Fruit fly (Drosophila melanogaster) whole organism, embryonic: ENCODE measurements around the gene pkaap.

Source experiments
- Atf-2 ChIP-seq: fragments of 200-800 bp; sonication (Bioruptor generic); optimal IDR thresholded peaks from 2 replicates; lab custom pipeline; 2016; ENCODE audit warnings: missing biosample characterization, missing genetic modification characterization
- BtbVII ChIP-seq: fragments of 200-800 bp; sonication (Bioruptor generic); optimal IDR thresholded peaks from 3 replicates; lab custom pipeline; 2017; ENCODE audit warnings: missing biosample characterization, mild to moderate bottlenecking, missing genetic modification characterization
- CG10366 ChIP-seq: fragments of 200-800 bp; sonication (Bioruptor generic); IDR thresholded peaks from 2 replicates; pipeline ENCODE4 v1.3.6; 2022; ENCODE audit warnings: missing biosample characterization, missing genetic modification characterization
- CG11093 ChIP-seq: fragments of 200-800 bp; sonication (Bioruptor generic); IDR thresholded peaks from 3 replicates; pipeline ENCODE4 v1.3.6; 2022; ENCODE audit warnings: missing biosample characterization, missing genetic modification characterization
- CG11456 ChIP-seq: fragments of 200-800 bp; sonication (Bioruptor generic); IDR thresholded peaks from 3 replicates; pipeline ENCODE4 v1.3.6; 2022; ENCODE audit warnings: missing biosample characterization, missing genetic modification characterization
- CG15601 ChIP-seq: fragments of 200-800 bp; sonication (Bioruptor generic); optimal IDR thresholded peaks from 3 replicates; lab custom pipeline; 2019; ENCODE audit warnings: missing biosample characterization, mild to moderate bottlenecking, missing genetic modification characterization, moderate library complexity
- CG1603 ChIP-seq: fragments of 200-800 bp; sonication (Bioruptor generic); optimal IDR thresholded peaks from 2 replicates; lab custom pipeline; 2019; ENCODE audit warnings: missing biosample characterization, mild to moderate bottlenecking, missing genetic modification characterization, moderate library complexity
- CG2120 ChIP-seq: fragments of 200-800 bp; sonication (Bioruptor generic); optimal IDR thresholded peaks from 3 replicates; lab custom pipeline; 2016; ENCODE audit warnings: missing biosample characterization, missing genetic modification characterization
- CG2199 ChIP-seq: fragments of 200-800 bp; sonication (Bioruptor generic); IDR thresholded peaks from 3 replicates; pipeline ENCODE4 v1.3.6; 2022; ENCODE audit warnings: missing biosample characterization, missing genetic modification characterization
- CG30403 ChIP-seq: fragments of 200-800 bp; sonication (Bioruptor generic); optimal IDR thresholded peaks from 3 replicates; lab custom pipeline; 2016; ENCODE audit warnings: missing biosample characterization, missing genetic modification characterization
- CG6654 ChIP-seq: fragments of 200-800 bp; sonication (Bioruptor generic); optimal IDR thresholded peaks from 2 replicates; lab custom pipeline; 2017; ENCODE audit warnings: missing biosample characterization, mild to moderate bottlenecking, missing genetic modification characterization
- CG8281 ChIP-seq: fragments of 200-800 bp; sonication (Bioruptor generic); optimal IDR thresholded peaks from 2 replicates; lab custom pipeline; 2018; ENCODE audit warnings: missing biosample characterization, mild to moderate bottlenecking, missing genetic modification characterization, moderate library complexity
- CG9437 ChIP-seq: fragments of 200-800 bp; sonication (Bioruptor generic); optimal IDR thresholded peaks from 2 replicates; lab custom pipeline; 2018; ENCODE audit warnings: missing biosample characterization, mild to moderate bottlenecking, missing genetic modification characterization
- CG9817 ChIP-seq: fragments of 200-800 bp; sonication (Bioruptor generic); optimal IDR thresholded peaks from 2 replicates; lab custom pipeline; 2018; ENCODE audit warnings: missing biosample characterization, mild to moderate bottlenecking, missing genetic modification characterization, moderate library complexity
- Deaf1 ChIP-seq: fragments of 200-800 bp; optimal IDR thresholded peaks from 3 replicates; lab custom pipeline; 2019; ENCODE audit warnings: missing biosample characterization, mild to moderate bottlenecking, missing genetic modification characterization, moderate library complexity
- Dip3 ChIP-seq: fragments of 200-800 bp; sonication (Bioruptor generic); optimal IDR thresholded peaks from 3 replicates; lab custom pipeline; 2016; ENCODE audit warnings: missing biosample characterization, missing genetic modification characterization
- Ets65A ChIP-seq: fragments of 200-800 bp; sonication (Bioruptor generic); peaks from one replicate; lab custom pipeline; 2016; ENCODE audit warnings: missing biosample characterization, missing genetic modification characterization
- H15 ChIP-seq: fragments of 200-800 bp; sonication (Bioruptor generic); IDR thresholded peaks from 3 replicates; pipeline ENCODE4 v1.3.6; 2022; ENCODE audit warnings: missing biosample characterization, missing genetic modification characterization
- HLH3B ChIP-seq: fragments of 200-800 bp; sonication (Bioruptor generic); IDR thresholded peaks from 2 replicates; pipeline ENCODE4 v1.3.6; 2022; ENCODE audit warnings: missing biosample characterization, missing genetic modification characterization
- HmgD ChIP-seq: fragments of 200-800 bp; sonication (Bioruptor generic); optimal IDR thresholded peaks from 3 replicates; lab custom pipeline; 2016; ENCODE audit warnings: missing biosample characterization, missing genetic modification characterization
- Jarid2 ChIP-seq: fragments of 200-800 bp; sonication (Bioruptor generic); optimal IDR thresholded peaks from 3 replicates; lab custom pipeline; 2017; ENCODE audit warnings: mild to moderate bottlenecking, missing biosample characterization, missing genetic modification reagents, missing genetic modification characterization
- Lhr ChIP-seq: fragments of 200-800 bp; sonication (Bioruptor generic); optimal IDR thresholded peaks from 3 replicates; lab custom pipeline; 2017; ENCODE audit warnings: mild to moderate bottlenecking, missing biosample characterization, missing genetic modification reagents, missing genetic modification characterization
- Lim3 ChIP-seq: fragments of 200-800 bp; sonication (Bioruptor generic); IDR thresholded peaks from 2 replicates; pipeline ENCODE4 v1.3.6; 2022; ENCODE audit warnings: missing biosample characterization, missing genetic modification characterization
- Max ChIP-seq: fragments of 200-800 bp; sonication (Bioruptor generic); optimal IDR thresholded peaks from 2 replicates; lab custom pipeline; 2016; ENCODE audit warnings: missing biosample characterization, mild to moderate bottlenecking, missing genetic modification characterization
- Med ChIP-seq: fragments of 200-800 bp; sonication (Bioruptor generic); peaks from one replicate; lab custom pipeline; 2016; ENCODE audit warnings: missing biosample characterization, missing genetic modification characterization, mild to moderate bottlenecking, inconsistent platforms, moderate library complexity
- Sin3A ChIP-seq: fragments of >200 bp; optimal IDR thresholded peaks from 2 replicates; lab custom pipeline; 2018
- chinmo ChIP-seq: fragments of 200-800 bp; sonication (Bioruptor generic); IDR thresholded peaks from 4 replicates; pipeline ENCODE4 v1.3.6; 2022; ENCODE audit warnings: missing biosample characterization, missing genetic modification characterization; ENCODE audit not compliant: partially characterized antibody
- ci ChIP-seq: fragments of 200-800 bp; sonication (Bioruptor generic); IDR thresholded peaks from 3 replicates; pipeline ENCODE4 v1.3.6; 2022; ENCODE audit warnings: missing biosample characterization, missing genetic modification characterization
- corto ChIP-seq: fragments of 200-800 bp; sonication (Bioruptor generic); optimal IDR thresholded peaks from 2 replicates; lab custom pipeline; 2016; ENCODE audit warnings: missing biosample characterization, mild to moderate bottlenecking, missing genetic modification characterization, moderate library complexity
- crol ChIP-seq: fragments of 200-800 bp; sonication (Bioruptor generic); IDR thresholded peaks from 2 replicates; pipeline ENCODE4 v1.3.6; 2022; ENCODE audit warnings: missing biosample characterization, missing genetic modification characterization
- cwo ChIP-seq: fragments of 200-800 bp; sonication (Bioruptor generic); optimal IDR thresholded peaks from 3 replicates; lab custom pipeline; 2017; ENCODE audit warnings: missing biosample characterization, missing genetic modification characterization, mild to moderate bottlenecking, moderate library complexity, missing genetic modification reagents
- en ChIP-seq: fragments of 200-800 bp; sonication (Bioruptor generic); optimal IDR thresholded peaks from 2 replicates; lab custom pipeline; 2016; ENCODE audit warnings: missing biosample characterization, missing genetic modification characterization
- ewg ChIP-seq: fragments of 200-800 bp; sonication (Bioruptor generic); optimal IDR thresholded peaks from 3 replicates; lab custom pipeline; 2017; ENCODE audit warnings: mild to moderate bottlenecking, missing biosample characterization, missing genetic modification reagents, missing genetic modification characterization
- knrl ChIP-seq: fragments of 200-800 bp; sonication (Bioruptor generic); IDR thresholded peaks from 3 replicates; pipeline ENCODE4 v1.3.6; 2022; ENCODE audit warnings: missing biosample characterization, missing genetic modification characterization; ENCODE audit not compliant: partially characterized antibody
- lab ChIP-seq: fragments of 200-800 bp; sonication (Bioruptor generic); optimal IDR thresholded peaks from 3 replicates; lab custom pipeline; 2017; ENCODE audit warnings: missing biosample characterization, missing genetic modification characterization, mild to moderate bottlenecking, moderate library complexity, missing genetic modification reagents
- mirr ChIP-seq: fragments of 200-800 bp; sonication (Bioruptor generic); optimal IDR thresholded peaks from 3 replicates; lab custom pipeline; 2018; ENCODE audit warnings: missing biosample characterization, mild to moderate bottlenecking, missing genetic modification characterization
- nom ChIP-seq: fragments of 200-800 bp; sonication (Bioruptor generic); optimal IDR thresholded peaks from 2 replicates; lab custom pipeline; 2017; ENCODE audit warnings: missing biosample characterization, missing genetic modification characterization, mild to moderate bottlenecking, moderate library complexity, missing genetic modification reagents
- pb ChIP-seq: fragments of 200-800 bp; sonication (Bioruptor generic); optimal IDR thresholded peaks from 3 replicates; lab custom pipeline; 2016; ENCODE audit warnings: missing biosample characterization, missing genetic modification characterization
- seq ChIP-seq: fragments of 200-800 bp; sonication (Bioruptor generic); IDR thresholded peaks from 2 replicates; pipeline ENCODE4 v1.3.6; 2022; ENCODE audit warnings: missing biosample characterization, missing genetic modification characterization
- sima ChIP-seq: fragments of 200-800 bp; sonication (Bioruptor generic); optimal IDR thresholded peaks from 2 replicates; lab custom pipeline; 2016; ENCODE audit warnings: missing biosample characterization, missing genetic modification characterization
- sqz ChIP-seq: fragments of 200-800 bp; sonication (Bioruptor generic); optimal IDR thresholded peaks from 3 replicates; lab custom pipeline; 2018; ENCODE audit warnings: missing biosample characterization, mild to moderate bottlenecking, missing genetic modification characterization
- sr ChIP-seq: fragments of 200-800 bp; sonication (Bioruptor generic); IDR thresholded peaks from 3 replicates; pipeline ENCODE4 v1.3.6; 2022; ENCODE audit warnings: missing biosample characterization, missing genetic modification characterization
- stwl ChIP-seq: fragments of 200-800 bp; sonication (Bioruptor generic); optimal IDR thresholded peaks from 3 replicates; lab custom pipeline; 2018; ENCODE audit warnings: missing biosample characterization, mild to moderate bottlenecking, missing genetic modification characterization, moderate library complexity

The pkaap gene

dm6 chr2L:16315844-16316243, 27.8 kb downstream of the pkaap start:
- TF ChIP-seq seq (GFP tag; lab: Robert Waterston, UW) (no peak), H15 (GFP tag; lab: Robert Waterston, UW) (no peak), BtbVII (peak; percentile 12), knrl (GFP tag; lab: Robert Waterston, UW) (no peak), mirr (GFP tag; lab: Kevin White, UChicago) (no peak), CG15601 (no peak), Atf-2 (GFP tag; lab: Kevin White, UChicago) (no peak), Max (no peak), pb (GFP tag; lab: Kevin White, UChicago) (no peak), cwo (peak; percentile 77), Med (GFP tag; lab: Kevin White, UChicago) (peak; percentile 50), Dip3 (GFP tag; lab: Kevin White, UChicago) (no peak), sqz (GFP tag; lab: Kevin White, UChicago) (no peak)

- 0 out of 4 replicates have a peak, but pooled peaks have one; percentile 17 for TF ChIP-seq chinmo (GFP tag; lab: Robert Waterston, UW)
- TF ChIP-seq corto: no peak
- peak; percentile 64 for TF ChIP-seq Med (GFP tag; lab: Kevin White, UChicago)
- no peak for TF ChIP-seq CG10366 (GFP tag; lab: Robert Waterston, UW)
- 0 out of 3 replicates have a peak, but pooled peaks have one; percentile 50 for TF ChIP-seq CG2199
These were observed 28.3 kb downstream of the pkaap start for dm6 chr2L:16316410-16316809.

dm6 chr2L:16317131-16317530, 29.0 kb downstream of the pkaap start:
- no peak for TF ChIP-seq CG11093 (GFP tag; lab: Robert Waterston, UW)
- TF ChIP-seq CG30403 (GFP tag; lab: Kevin White, UChicago): no peak
- TF ChIP-seq Ets65A: peak; percentile 17
- TF ChIP-seq Jarid2 (GFP tag; lab: Kevin White, UChicago): no peak
- TF ChIP-seq Lhr (GFP tag; lab: Kevin White, UChicago): no peak
- no peak for TF ChIP-seq CG2120 (GFP tag; lab: Kevin White, UChicago)
- TF ChIP-seq seq (GFP tag; lab: Robert Waterston, UW): 0 out of 2 replicates have a peak, but pooled peaks have one; percentile 18
- TF ChIP-seq CG9817 (tag; lab: Kevin White, UChicago): no peak
- no peak for TF ChIP-seq en (GFP tag; lab: Kevin White, UChicago)
- TF ChIP-seq crol: 0 out of 2 replicates have a peak, but pooled peaks have one; percentile 50
- TF ChIP-seq Dip3 (GFP tag; lab: Kevin White, UChicago): no peak
- peak; percentile 1 for TF ChIP-seq lab (GFP tag; lab: Kevin White, UChicago)
- 0 out of 3 replicates have a peak, but pooled peaks have one; percentile 23 for TF ChIP-seq ci (GFP tag; lab: Robert Waterston, UW)
- no peak for TF ChIP-seq CG8281
- no peak for TF ChIP-seq cwo
- TF ChIP-seq CG1603: no peak
- TF ChIP-seq ewg (GFP tag; lab: Kevin White, UChicago): no peak
- peak; percentile 52 for TF ChIP-seq Med (GFP tag; lab: Kevin White, UChicago)
- 0 out of 3 replicates have a peak, but pooled peaks have one; percentile 25 for TF ChIP-seq sr (GFP tag; lab: Robert Waterston, UW)
- no peak for TF ChIP-seq sima (GFP tag; lab: Kevin White, UChicago)
- TF ChIP-seq stwl (tag; lab: Kevin White, UChicago): no peak
- TF ChIP-seq CG11456 (GFP tag; lab: Robert Waterston, UW): no peak
- no peak for TF ChIP-seq nom (GFP tag; lab: Kevin White, UChicago)
- no peak for TF ChIP-seq CG6654 (GFP tag; lab: Kevin White, UChicago)
- TF ChIP-seq HLH3B (GFP tag; lab: Robert Waterston, UW): 0 out of 2 replicates have a peak, but pooled peaks have one; percentile 16
- no peak for TF ChIP-seq Lim3
- no peak for TF ChIP-seq Deaf1
- TF ChIP-seq HmgD (GFP tag; lab: Kevin White, UChicago): no peak
- no peak for TF ChIP-seq Sin3A (lab: Kevin White, UChicago)
- TF ChIP-seq CG9437 (GFP tag; lab: Kevin White, UChicago): no peak
